Worm (Caenorhabditis elegans) whole organism, L1 larva: ENCODE data around the gene agmo-1.
A peak's percentile ranks its signal among the peaks of the same experiment; 100 is the strongest.

Experiments used
- F16B12.6 ChIP-seq: fragments of 150-350 bp; optimal IDR thresholded peaks from 2 replicates; lab custom pipeline; 2014; ENCODE audit warnings: missing biosample characterization, missing genetic modification characterization
- aha-1 ChIP-seq: fragments of 150-350 bp; optimal IDR thresholded peaks from 2 replicates; lab custom pipeline; 2014; ENCODE audit warnings: missing biosample characterization, missing genetic modification characterization
- alr-1 ChIP-seq: fragments of 200-800 bp; sonication (Bioruptor generic); optimal IDR thresholded peaks from 2 replicates; lab custom pipeline; 2018; ENCODE audit warnings: borderline replicate concordance, mild to moderate bottlenecking, missing genetic modification characterization, missing compliant biosample characterization
- ama-1 ChIP-seq: fragments of 150-350 bp; optimal IDR thresholded peaks from 2 replicates; lab custom pipeline; 2014
- blmp-1 ChIP-seq: fragments of 150-350 bp; optimal IDR thresholded peaks from 2 replicates; lab custom pipeline; 2014; ENCODE audit warnings: missing biosample characterization, missing genetic modification characterization
- ceh-8 ChIP-seq: fragments of 200-800 bp; sonication (Bioruptor generic); optimal IDR thresholded peaks from 2 replicates; lab custom pipeline; 2018; ENCODE audit warnings: mild to moderate bottlenecking, missing genetic modification characterization, moderate library complexity, missing compliant biosample characterization
- ceh-82 ChIP-seq, 3 experiments: fragments of 150-350 bp in 1 of 3; sonication (generic microtip) in 2 of 3; optimal IDR thresholded peaks; 2 replicates each; lab custom pipeline; 2014 to 2017; ENCODE audit warnings: missing biosample characterization in 3 of 3, missing genetic modification characterization in 3 of 3
- ceh-88 ChIP-seq: fragments of 200-800 bp; sonication (Bioruptor generic); IDR thresholded peaks from 2 replicates; pipeline ENCODE4 v1.3.6; 2022; ENCODE audit warnings: missing genetic modification characterization, missing compliant biosample characterization
- ceh-90 ChIP-seq: sonication (generic microtip); optimal IDR thresholded peaks from 2 replicates; lab custom pipeline; 2016; ENCODE audit warnings: missing genetic modification characterization, missing compliant biosample characterization
- dpl-1 ChIP-seq, 3 experiments: fragments of 150-350 bp in 2 of 3; sonication (generic microtip) in 1 of 3; optimal IDR thresholded peaks; 2 replicates each; lab custom pipeline; 2014 to 2017; ENCODE audit warnings: missing biosample characterization in 3 of 3, missing genetic modification characterization in 3 of 3, missing genetic modification reagents in 3 of 3
- efl-1 ChIP-seq, 4 experiments: fragments of 150-350 bp; optimal IDR thresholded peaks in 3 of 4; peaks in 1 of 4; 1 replicate in 1 of 4; 2 replicates in 3 of 4; lab custom pipeline; 2014; ENCODE audit warnings: missing biosample characterization in 2 of 4, missing genetic modification characterization in 2 of 4, missing genetic modification reagents in 2 of 4
- efl-3 ChIP-seq: fragments of 200-800 bp; sonication (Bioruptor generic); optimal IDR thresholded peaks from 2 replicates; lab custom pipeline; 2018; ENCODE audit warnings: mild to moderate bottlenecking, missing genetic modification characterization, missing compliant biosample characterization
- elt-3 ChIP-seq, 6 experiments: fragments of 150-350 bp in 1 of 6; sonication (generic microtip); optimal IDR thresholded peaks; 2 replicates each; lab custom pipeline; 2017 to 2018; ENCODE audit warnings: missing biosample characterization in 6 of 6, missing genetic modification characterization in 6 of 6, inconsistent platforms in 1 of 6
- ets-5 ChIP-seq: fragments of 200-800 bp; sonication (Bioruptor generic); IDR thresholded peaks from 2 replicates; pipeline ENCODE4 v1.3.6; 2022; ENCODE audit warnings: missing genetic modification characterization, missing compliant biosample characterization
- fkh-8 ChIP-seq: sonication (generic microtip); optimal IDR thresholded peaks from 2 replicates; lab custom pipeline; 2016; ENCODE audit warnings: mild to moderate bottlenecking, missing genetic modification characterization, missing compliant biosample characterization
- fos-1 ChIP-seq: fragments of 150-350 bp; optimal IDR thresholded peaks from 2 replicates; lab custom pipeline; 2014; ENCODE audit warnings: missing biosample characterization, missing genetic modification characterization
- grh-1 ChIP-seq: fragments of 200-800 bp; sonication (Bioruptor generic); IDR thresholded peaks from 2 replicates; pipeline ENCODE4 v1.3.6; 2022; ENCODE audit warnings: missing genetic modification reagents, missing genetic modification characterization, missing compliant biosample characterization
- hlh-4 ChIP-seq: sonication (generic microtip); optimal IDR thresholded peaks from 2 replicates; lab custom pipeline; 2016; ENCODE audit warnings: mild to moderate bottlenecking, missing genetic modification characterization, missing compliant biosample characterization
- hpl-2 ChIP-seq: fragments of 150-350 bp; optimal IDR thresholded peaks from 2 replicates; lab custom pipeline; 2014; ENCODE audit warnings: missing biosample characterization, missing genetic modification reagents, missing genetic modification characterization
- irx-1 ChIP-seq: sonication (generic microtip); optimal IDR thresholded peaks from 2 replicates; lab custom pipeline; 2016; ENCODE audit warnings: missing genetic modification characterization, missing compliant biosample characterization
- lin-13 ChIP-seq: fragments of 150-350 bp; optimal IDR thresholded peaks from 2 replicates; lab custom pipeline; 2014; ENCODE audit warnings: missing biosample characterization, missing genetic modification reagents, missing genetic modification characterization
- lin-14 ChIP-seq: fragments of 200-800 bp; sonication (Bioruptor generic); optimal IDR thresholded peaks from 2 replicates; lab custom pipeline; 2018; ENCODE audit warnings: mild to moderate bottlenecking, missing genetic modification characterization, moderate library complexity, missing compliant biosample characterization
- lin-35 ChIP-seq, 2 experiments: fragments of 150-350 bp; optimal IDR thresholded peaks; 2 replicates each; lab custom pipeline; 2014; ENCODE audit warnings: missing biosample characterization in 2 of 2, missing genetic modification characterization in 2 of 2, missing genetic modification reagents in 2 of 2
- lin-39 ChIP-seq: fragments of 150-350 bp; optimal IDR thresholded peaks from 2 replicates; lab custom pipeline; 2014; ENCODE audit warnings: missing biosample characterization, missing genetic modification reagents, missing genetic modification characterization
- lsy-2 ChIP-seq, 2 experiments: fragments of 150-350 bp; optimal IDR thresholded peaks; 2 replicates each; lab custom pipeline; 2014; ENCODE audit warnings: missing biosample characterization in 2 of 2, missing genetic modification characterization in 2 of 2
- mdl-1 ChIP-seq, 2 experiments: fragments of 150-350 bp; optimal IDR thresholded peaks; 2 replicates each; lab custom pipeline; 2014 to 2017; ENCODE audit warnings: missing biosample characterization in 2 of 2, missing genetic modification characterization in 2 of 2, inconsistent platforms in 1 of 2
- mef-2 ChIP-seq: fragments of 150-350 bp; optimal IDR thresholded peaks from 2 replicates; lab custom pipeline; 2014; ENCODE audit warnings: missing biosample characterization, missing genetic modification characterization
- mep-1 ChIP-seq: fragments of 150-350 bp; optimal IDR thresholded peaks from 2 replicates; lab custom pipeline; 2014; ENCODE audit warnings: missing biosample characterization, missing genetic modification characterization
- nhr-19 ChIP-seq: fragments of 200-800 bp; sonication (Bioruptor generic); conservative IDR thresholded peaks from 2 replicates; pipeline ENCODE4 v1.3.6; 2022; ENCODE audit warnings: missing genetic modification characterization, missing compliant biosample characterization
- nhr-20 ChIP-seq: sonication (generic microtip); optimal IDR thresholded peaks from 2 replicates; lab custom pipeline; 2016; ENCODE audit warnings: mild to moderate bottlenecking, missing genetic modification characterization, missing compliant biosample characterization
- nhr-237 ChIP-seq: fragments of 150-350 bp; optimal IDR thresholded peaks from 2 replicates; lab custom pipeline; 2014; ENCODE audit warnings: missing biosample characterization, missing genetic modification characterization
- nhr-28 ChIP-seq: fragments of 150-350 bp; optimal IDR thresholded peaks from 2 replicates; lab custom pipeline; 2014; ENCODE audit warnings: missing biosample characterization, missing genetic modification characterization
- nhr-71 ChIP-seq: sonication (generic microtip); optimal IDR thresholded peaks from 2 replicates; lab custom pipeline; 2016; ENCODE audit warnings: mild to moderate bottlenecking, missing genetic modification characterization, moderate library complexity, missing compliant biosample characterization
- nhr-77 ChIP-seq: fragments of 150-350 bp; optimal IDR thresholded peaks from 2 replicates; lab custom pipeline; 2014; ENCODE audit warnings: missing biosample characterization, missing genetic modification characterization
- nhr-85 ChIP-seq: sonication (generic microtip); peaks from one replicate; lab custom pipeline; 2016; ENCODE audit warnings: missing genetic modification characterization, inconsistent platforms, missing compliant biosample characterization
- nhr-90 ChIP-seq: sonication (generic microtip); optimal IDR thresholded peaks from 2 replicates; lab custom pipeline; 2016; ENCODE audit warnings: mild to moderate bottlenecking, missing genetic modification characterization, missing compliant biosample characterization; ENCODE audit not compliant: poor library complexity
- rnt-1 ChIP-seq: sonication (generic microtip); optimal IDR thresholded peaks from 2 replicates; lab custom pipeline; 2016; ENCODE audit warnings: mild to moderate bottlenecking, missing genetic modification characterization, moderate library complexity, missing compliant biosample characterization
- skn-1 ChIP-seq: fragments of 150-350 bp; optimal IDR thresholded peaks from 2 replicates; lab custom pipeline; 2014; ENCODE audit warnings: missing biosample characterization, missing genetic modification characterization
- snu-23 ChIP-seq: sonication (generic microtip); optimal IDR thresholded peaks from 2 replicates; lab custom pipeline; 2016; ENCODE audit warnings: missing genetic modification characterization, missing compliant biosample characterization
- tbx-2 ChIP-seq: sonication (generic microtip); optimal IDR thresholded peaks from 2 replicates; lab custom pipeline; 2016; ENCODE audit warnings: missing genetic modification characterization, missing compliant biosample characterization
- tlp-1 ChIP-seq: fragments of 150-350 bp; optimal IDR thresholded peaks from 2 replicates; lab custom pipeline; 2014; ENCODE audit warnings: missing biosample characterization, missing genetic modification characterization
- unc-130 ChIP-seq: fragments of 150-350 bp; optimal IDR thresholded peaks from 2 replicates; lab custom pipeline; 2017; ENCODE audit warnings: missing biosample characterization, missing genetic modification characterization, inconsistent platforms
- unc-86 ChIP-seq: sonication (generic microtip); optimal IDR thresholded peaks from 2 replicates; lab custom pipeline; 2016; ENCODE audit warnings: missing genetic modification characterization, missing compliant biosample characterization
- vab-15 ChIP-seq: sonication (generic microtip); optimal IDR thresholded peaks from 2 replicates; lab custom pipeline; 2017; ENCODE audit warnings: missing genotype, mild to moderate bottlenecking, missing genetic modification characterization, missing compliant biosample characterization
- zag-1 ChIP-seq: fragments of 150-350 bp; optimal IDR thresholded peaks from 2 replicates; lab custom pipeline; 2014; ENCODE audit warnings: missing biosample characterization, missing genetic modification characterization
- ztf-11 ChIP-seq, 2 experiments: sonication (generic microtip); optimal IDR thresholded peaks; 2 replicates each; lab custom pipeline; 2016 to 2017; ENCODE audit warnings: missing genetic modification characterization in 2 of 2, missing biosample characterization in 1 of 2, missing compliant biosample characterization in 1 of 2

The agmo-1 gene

ce11 chrIII:12798469-12798868 is at the start of gene agmo-1:
Gene agmo-1, minus strand, starts transcription at chrIII:12798569.
- TF ChIP-seq lin-13 (no peak), efl-1 (optimal IDR thresholded peaks at IDR 0.05; lab: Kevin White, UChicago) (no peak), efl-1 (GFP tag; optimal IDR thresholded peaks at IDR 0.05 in 1 of 2; lab: Kevin White, UChicago) (no peak), lin-39 (tag; lab: Kevin White, UChicago) (no peak), nhr-19 (GFP tag; lab: Robert Waterston, UW) (no peak), blmp-1 (tag; lab: Kevin White, UChicago) (peak; percentile 32)

ce11 chrIII:12847623-12848022 is 49.3 kb upstream of the agmo-1 start:
- TF ChIP-seq fos-1 (tag; lab: Kevin White, UChicago) (peak; percentile 56), unc-86 (no peak), dpl-1 (GFP tag; optimal IDR thresholded peaks at IDR 0.05; lab: Kevin White, UChicago) (peak in 2 of 3 experiments; percentile 2 to 33), blmp-1 (tag; lab: Kevin White, UChicago) (peak; percentile 59), ceh-82 (tag; optimal IDR thresholded peaks at IDR 0.05; lab: Kevin White, UChicago) (no peak), lin-14 (peak; percentile 57), nhr-71 (tag; lab: Kevin White, UChicago) (peak; percentile 4), nhr-90 (tag; lab: Kevin White, UChicago) (no peak), nhr-85 (tag; lab: Kevin White, UChicago) (peak; percentile 92), efl-1 (optimal IDR thresholded peaks at IDR 0.05; lab: Kevin White, UChicago) (no peak), efl-1 (GFP tag; optimal IDR thresholded peaks at IDR 0.05 in 1 of 2; lab: Kevin White, UChicago) (peak; percentile 14 to 64), skn-1 (tag; lab: Kevin White, UChicago) (peak; percentile 28), zag-1 (no peak), snu-23 (peak; percentile 11), mep-1 (peak; percentile 36), elt-3 (tag; optimal IDR thresholded peaks at IDR 0.05; lab: Kevin White, UChicago) (peak in 4 of 6 experiments; percentile 52 to 87 (median 76)), irx-1 (tag; lab: Kevin White, UChicago) (no peak), tlp-1 (tag; lab: Kevin White, UChicago) (no peak), ceh-8 (GFP tag; lab: Kevin White, UChicago) (no peak)
- TF ChIP-seq, all 84 proteins: peak for 11

- TF ChIP-seq aha-1, result no peak
- peak in 1 of 6 experiments; percentile 28 for TF ChIP-seq elt-3 (tag; optimal IDR thresholded peaks at IDR 0.05; lab: Kevin White, UChicago)
- TF ChIP-seq nhr-71 (tag; lab: Kevin White, UChicago), result peak; percentile 22
- TF ChIP-seq ama-1 (lab: Kevin White, UChicago), result no peak
- no peak for TF ChIP-seq nhr-28 (tag; lab: Kevin White, UChicago)
- peak; percentile 19 for TF ChIP-seq blmp-1 (tag; lab: Kevin White, UChicago)
- peak; percentile 28 for TF ChIP-seq snu-23
- peak in 1 of 2 experiments; percentile 28 for TF ChIP-seq lin-35 (GFP tag; optimal IDR thresholded peaks at IDR 0.05; lab: Kevin White, UChicago)
- no peak for TF ChIP-seq mef-2 (tag; lab: Kevin White, UChicago)
- no peak for TF ChIP-seq ceh-88
- peak; percentile 46 for TF ChIP-seq nhr-20 (tag; lab: Kevin White, UChicago)
- no peak for TF ChIP-seq irx-1 (tag; lab: Kevin White, UChicago)
- TF ChIP-seq rnt-1 (tag; lab: Kevin White, UChicago), result no peak
- TF ChIP-seq nhr-85 (tag; lab: Kevin White, UChicago), result peak; percentile 89
- TF ChIP-seq vab-15 (tag; lab: Kevin White, UChicago), result no peak
- TF ChIP-seq ets-5 (GFP tag; lab: Robert Waterston, UW), result no peak
- no peak for TF ChIP-seq hlh-4 (tag; lab: Kevin White, UChicago)
- no peak for TF ChIP-seq fkh-8 (tag; lab: Kevin White, UChicago)
- TF ChIP-seq unc-130 (tag; lab: Kevin White, UChicago), result peak; percentile 36
- TF ChIP-seq nhr-90 (tag; lab: Kevin White, UChicago), result peak; percentile 5
- no peak for TF ChIP-seq skn-1 (tag; lab: Kevin White, UChicago)
- peak; percentile 13 for TF ChIP-seq tbx-2
- TF ChIP-seq nhr-77 (tag; lab: Kevin White, UChicago), result no peak
- no peak for TF ChIP-seq grh-1 (GFP tag; lab: Robert Waterston, UW)
- TF ChIP-seq F16B12.6 (tag; lab: Kevin White, UChicago), result no peak
- no peak for TF ChIP-seq nhr-237 (tag; lab: Kevin White, UChicago)
- TF ChIP-seq mdl-1 (tag; optimal IDR thresholded peaks at IDR 0.05; lab: Kevin White, UChicago), result peak in 1 of 2 experiments; percentile 29
- TF ChIP-seq efl-3, result no peak
- no peak for TF ChIP-seq lsy-2 (tag; optimal IDR thresholded peaks at IDR 0.05; lab: Kevin White, UChicago)
- no peak for TF ChIP-seq ztf-11 (tag; optimal IDR thresholded peaks at IDR 0.05; lab: Kevin White, UChicago)
- no peak for TF ChIP-seq nhr-19 (GFP tag; lab: Robert Waterston, UW)
- TF ChIP-seq alr-1 (tag; lab: Kevin White, UChicago), result no peak
- TF ChIP-seq hpl-2 (GFP tag; lab: Kevin White, UChicago), result no peak
- TF ChIP-seq ceh-90, result no peak
- peak; percentile 31 for TF ChIP-seq lin-14
These were observed 44.5 kb upstream of the agmo-1 start for ce11 chrIII:12842858-12843257.
